Worm (Caenorhabditis elegans) whole organism, L2 larva: ENCODE results near the gene K08D8.11.
A peak's percentile ranks its signal among the peaks of the same experiment; 100 is the strongest.

Experiments
- C34F6.9 ChIP-seq: fragments of 150-350 bp; optimal IDR thresholded peaks from 2 replicates; lab custom pipeline; 2014; ENCODE audit warnings: missing biosample characterization, missing genetic modification characterization
- F13H6.1 ChIP-seq: sonication (generic microtip); optimal IDR thresholded peaks from 2 replicates; lab custom pipeline; 2016; ENCODE audit warnings: missing genetic modification characterization, missing compliant biosample characterization
- ZK546.5 ChIP-seq: sonication (generic microtip); optimal IDR thresholded peaks from 2 replicates; lab custom pipeline; 2017; ENCODE audit warnings: missing biosample characterization, missing genetic modification characterization
- alr-1 ChIP-seq: fragments of 150-350 bp; optimal IDR thresholded peaks from 2 replicates; lab custom pipeline; 2014; ENCODE audit warnings: missing biosample characterization, missing genetic modification characterization
- aly-2 ChIP-seq: fragments of 150-350 bp; optimal IDR thresholded peaks from 2 replicates; lab custom pipeline; 2014; ENCODE audit warnings: missing biosample characterization, missing genetic modification characterization
- ama-1 ChIP-seq: fragments of 150-350 bp; optimal IDR thresholded peaks from 2 replicates; lab custom pipeline; 2018; ENCODE audit warnings: inconsistent platforms
- blmp-1 ChIP-seq: sonication (generic microtip); optimal IDR thresholded peaks from 2 replicates; lab custom pipeline; 2017; ENCODE audit warnings: missing genetic modification characterization, mild to moderate bottlenecking, missing compliant biosample characterization, antibody characterized with exemption, moderate library complexity; ENCODE audit not compliant: insufficient read depth
- ceh-16 ChIP-seq: fragments of 150-350 bp; optimal IDR thresholded peaks from 2 replicates; lab custom pipeline; 2014; ENCODE audit warnings: missing biosample characterization, missing genetic modification characterization
- crh-2 ChIP-seq: sonication (generic microtip); optimal IDR thresholded peaks from 2 replicates; lab custom pipeline; 2017; ENCODE audit warnings: missing biosample characterization, missing genetic modification characterization
- dmd-4 ChIP-seq: sonication (generic microtip); optimal IDR thresholded peaks from 2 replicates; lab custom pipeline; 2017; ENCODE audit warnings: missing biosample characterization, missing genetic modification characterization
- egl-27 ChIP-seq: sonication (generic microtip); optimal IDR thresholded peaks from 3 replicates; lab custom pipeline; 2017; ENCODE audit warnings: missing biosample characterization, missing genetic modification reagents, missing genetic modification characterization
- elt-3 ChIP-seq: sonication (generic microtip); optimal IDR thresholded peaks from 2 replicates; lab custom pipeline; 2017; ENCODE audit warnings: missing biosample characterization, missing genetic modification characterization
- gmeb-1 ChIP-seq: fragments of 150-350 bp; optimal IDR thresholded peaks from 2 replicates; lab custom pipeline; 2014; ENCODE audit warnings: missing biosample characterization, missing genetic modification characterization
- lin-11 ChIP-seq: fragments of 150-350 bp; sonication (generic microtip); optimal IDR thresholded peaks from 2 replicates; lab custom pipeline; 2014; ENCODE audit warnings: missing biosample characterization, missing genetic modification characterization, inconsistent platforms, mixed read lengths
- lin-13 ChIP-seq: fragments of 150-350 bp; optimal IDR thresholded peaks from 2 replicates; lab custom pipeline; 2014; ENCODE audit warnings: missing biosample characterization, missing genetic modification reagents, missing genetic modification characterization
- lsy-2 ChIP-seq, 2 experiments: fragments of 150-350 bp in 1 of 2; sonication (generic microtip) in 1 of 2; optimal IDR thresholded peaks; 2 replicates each; lab custom pipeline; 2014 to 2017; ENCODE audit warnings: missing biosample characterization in 2 of 2, missing genetic modification characterization in 2 of 2
- mdl-1 ChIP-seq, 2 experiments: fragments of 150-350 bp in 1 of 2; sonication (generic microtip) in 1 of 2; optimal IDR thresholded peaks; 2 replicates each; lab custom pipeline; 2017; ENCODE audit warnings: missing biosample characterization in 2 of 2, missing genetic modification characterization in 2 of 2
- nhr-129 ChIP-seq: fragments of 150-350 bp; optimal IDR thresholded peaks from 2 replicates; lab custom pipeline; 2014; ENCODE audit warnings: missing biosample characterization, missing genetic modification characterization
- nhr-23 ChIP-seq: fragments of 150-350 bp; optimal IDR thresholded peaks from 2 replicates; lab custom pipeline; 2014; ENCODE audit warnings: missing biosample characterization, missing genetic modification reagents, missing genetic modification characterization
- nhr-237 ChIP-seq: fragments of 150-350 bp; optimal IDR thresholded peaks from 2 replicates; lab custom pipeline; 2014; ENCODE audit warnings: missing biosample characterization, missing genetic modification characterization
- nhr-25 ChIP-seq: fragments of 150-350 bp; sonication (generic microtip); optimal IDR thresholded peaks from 3 replicates; lab custom pipeline; 2014; ENCODE audit warnings: missing biosample characterization, missing genetic modification characterization
- nhr-6 ChIP-seq: fragments of 150-350 bp; optimal IDR thresholded peaks from 2 replicates; lab custom pipeline; 2014; ENCODE audit warnings: missing biosample characterization, missing genetic modification characterization
- nhr-77 ChIP-seq: fragments of 150-350 bp; optimal IDR thresholded peaks from 2 replicates; lab custom pipeline; 2014; ENCODE audit warnings: missing biosample characterization, missing genetic modification characterization
- peb-1 ChIP-seq: fragments of 150-350 bp; optimal IDR thresholded peaks from 2 replicates; lab custom pipeline; 2014; ENCODE audit warnings: missing biosample characterization, missing genetic modification characterization
- skn-1 ChIP-seq: sonication (generic microtip); optimal IDR thresholded peaks from 2 replicates; lab custom pipeline; 2017; ENCODE audit warnings: missing biosample characterization, missing genetic modification characterization
- sma-3 ChIP-seq: sonication (generic microtip); optimal IDR thresholded peaks from 2 replicates; lab custom pipeline; 2016; ENCODE audit warnings: missing genetic modification reagents, missing genetic modification characterization, missing compliant biosample characterization
- sma-9 ChIP-seq, 2 experiments: fragments of 150-350 bp in 1 of 2; sonication (generic microtip) in 1 of 2; optimal IDR thresholded peaks; 2 replicates each; lab custom pipeline; 2014 to 2016; ENCODE audit warnings: missing genetic modification characterization in 2 of 2, mild to moderate bottlenecking in 1 of 2, missing biosample characterization in 1 of 2, missing compliant biosample characterization in 1 of 2, missing genetic modification reagents in 1 of 2, moderate library complexity in 1 of 2
- snpc-4 ChIP-seq: fragments of 150-350 bp; optimal IDR thresholded peaks from 2 replicates; lab custom pipeline; 2014; ENCODE audit warnings: missing biosample characterization, missing genetic modification characterization
- unc-55 ChIP-seq: fragments of 150-350 bp; sonication (generic microtip); optimal IDR thresholded peaks from 3 replicates; lab custom pipeline; 2014; ENCODE audit warnings: missing biosample characterization, missing genetic modification reagents, missing genetic modification characterization
- zag-1 ChIP-seq: fragments of 150-350 bp; optimal IDR thresholded peaks from 2 replicates; lab custom pipeline; 2014; ENCODE audit warnings: missing biosample characterization, missing genetic modification characterization
- ztf-1 ChIP-seq: fragments of 200-800 bp; sonication (Bioruptor generic); conservative IDR thresholded peaks from 2 replicates; pipeline ENCODE4 v1.3.6; 2022; ENCODE audit warnings: missing genetic modification characterization, missing compliant biosample characterization
- ztf-11 ChIP-seq: sonication (generic microtip); optimal IDR thresholded peaks from 2 replicates; lab custom pipeline; 2017; ENCODE audit warnings: missing biosample characterization, missing genetic modification characterization

K08D8.11 gene

ce11 chrIV:12894996-12895395 is at the start of gene K08D8.11:
TSS of gene K08D8.11 (plus strand) at chrIV:12895296.
- TF ChIP-seq ztf-1 (GFP tag; lab: Robert Waterston, UW) (no peak), snpc-4 (tag; lab: Kevin White, UChicago) (no peak), blmp-1 (tag; lab: Kevin White, UChicago) (no peak), peb-1 (tag; lab: Kevin White, UChicago) (no peak), F13H6.1 (no peak), unc-55 (no peak), ztf-11 (tag; lab: Kevin White, UChicago) (no peak), nhr-77 (no peak), nhr-25 (tag; lab: Kevin White, UChicago) (no peak), dmd-4 (tag; lab: Kevin White, UChicago) (no peak), nhr-237 (tag; lab: Kevin White, UChicago) (no peak), nhr-23 (tag; lab: Kevin White, UChicago) (no peak), ceh-16 (tag; lab: Kevin White, UChicago) (no peak), skn-1 (no peak), crh-2 (tag; lab: Kevin White, UChicago) (no peak), egl-27 (tag; lab: Kevin White, UChicago) (no peak)

ce11 chrIV:12845596-12845995 is 49.5 kb upstream of the K08D8.11 start, which contains the start of gene txt-19:
TSS of gene txt-19 (plus strand) at chrIV:12845899.
- TF ChIP-seq C34F6.9 (tag; lab: Kevin White, UChicago) (peak; percentile 41), zag-1 (tag; lab: Kevin White, UChicago) (no peak), nhr-77 (no peak), gmeb-1 (tag; lab: Kevin White, UChicago) (no peak), F13H6.1 (peak; percentile 28), ztf-11 (tag; lab: Kevin White, UChicago) (no peak), lin-13 (GFP tag; lab: Kevin White, UChicago) (peak; percentile 8), ztf-1 (GFP tag; lab: Robert Waterston, UW) (no peak), egl-27 (tag; lab: Kevin White, UChicago) (no peak), sma-9 (GFP tag; optimal IDR thresholded peaks at IDR 0.05; lab: Kevin White, UChicago) (peak; percentile 30), sma-9 (tag; optimal IDR thresholded peaks at IDR 0.05; lab: Kevin White, UChicago) (no peak), alr-1 (tag; lab: Kevin White, UChicago) (no peak), ceh-16 (tag; lab: Kevin White, UChicago) (no peak), mdl-1 (tag; optimal IDR thresholded peaks at IDR 0.05; lab: Kevin White, UChicago) (no peak), unc-55 (peak; percentile 44), crh-2 (tag; lab: Kevin White, UChicago) (peak; percentile 12), lin-11 (tag; lab: Kevin White, UChicago) (peak; percentile 6), ama-1 (lab: Kevin White, UChicago) (no peak), blmp-1 (tag; lab: Kevin White, UChicago) (no peak), lsy-2 (tag; optimal IDR thresholded peaks at IDR 0.05; lab: Kevin White, UChicago) (peak in 1 of 2 experiments; percentile 18), ZK546.5 (tag; lab: Kevin White, UChicago) (no peak), nhr-129 (tag; lab: Kevin White, UChicago) (peak; percentile 18)

ce11 chrIV:12849030-12849560 is 46.0 kb upstream of the K08D8.11 start, which contains the start of gene srf-3:
TSS of gene srf-3 (plus strand) at chrIV:12849510.
- TF ChIP-seq elt-3 (tag; lab: Kevin White, UChicago) (no peak), gmeb-1 (tag; lab: Kevin White, UChicago) (no peak), unc-55 (peak; percentile 24), lsy-2 (tag; optimal IDR thresholded peaks at IDR 0.05; lab: Kevin White, UChicago) (peak in 1 of 2 experiments; percentile 2), mdl-1 (tag; optimal IDR thresholded peaks at IDR 0.05; lab: Kevin White, UChicago) (no peak), peb-1 (tag; lab: Kevin White, UChicago) (no peak), aly-2 (no peak), C34F6.9 (tag; lab: Kevin White, UChicago) (peak; percentile 34), ZK546.5 (tag; lab: Kevin White, UChicago) (no peak), alr-1 (tag; lab: Kevin White, UChicago) (no peak), nhr-6 (no peak), sma-3 (GFP tag; lab: Kevin White, UChicago) (no peak), crh-2 (tag; lab: Kevin White, UChicago) (peak; percentile 63), nhr-25 (tag; lab: Kevin White, UChicago) (peak; percentile 20)
